Worm (Caenorhabditis elegans) whole organism, young adult: ENCODE results near the gene tor-2.

Experiments used
- B0336.3 ChIP-seq: fragments of 200-800 bp; sonication (Bioruptor generic); IDR thresholded peaks from 2 replicates; pipeline ENCODE4 v1.3.6; 2022; ENCODE audit warnings: missing genetic modification characterization, missing compliant biosample characterization
- F22D6.2 ChIP-seq: sonication (generic microtip); optimal IDR thresholded peaks from 2 replicates; lab custom pipeline; 2016; ENCODE audit warnings: mild to moderate bottlenecking, missing genetic modification characterization, missing compliant biosample characterization
- F57C9.4 ChIP-seq: sonication (generic microtip); optimal IDR thresholded peaks from 2 replicates; lab custom pipeline; 2017; ENCODE audit warnings: mild to moderate bottlenecking, missing genetic modification characterization, missing compliant biosample characterization
- T26A5.8 ChIP-seq: sonication (generic microtip); optimal IDR thresholded peaks from 2 replicates; lab custom pipeline; 2016; ENCODE audit warnings: missing genetic modification characterization, missing compliant biosample characterization
- aptf-2 ChIP-seq: fragments of 200-800 bp; sonication (Bioruptor generic); conservative IDR thresholded peaks from 2 replicates; pipeline ENCODE4 v1.3.6; 2022; ENCODE audit warnings: missing genetic modification reagents, missing genetic modification characterization, missing compliant biosample characterization
- dpl-1 ChIP-seq: fragments of 150-350 bp; optimal IDR thresholded peaks from 2 replicates; lab custom pipeline; 2014; ENCODE audit warnings: missing biosample characterization, missing genetic modification reagents, missing genetic modification characterization
- lin-35 ChIP-seq, 3 experiments: fragments of 150-350 bp in 2 of 3; sonication (generic microtip) in 1 of 3; optimal IDR thresholded peaks; 2 replicates each; lab custom pipeline; 2014 to 2018; ENCODE audit warnings: missing biosample characterization in 3 of 3, missing genetic modification characterization in 3 of 3, missing genetic modification reagents in 3 of 3
- madf-3 ChIP-seq: fragments of 200-800 bp; sonication (Bioruptor generic); IDR thresholded peaks from 2 replicates; pipeline ENCODE4 v1.3.6; 2022; ENCODE audit warnings: missing genetic modification reagents, missing genetic modification characterization, missing compliant biosample characterization
- madf-6 ChIP-seq: fragments of 200-800 bp; sonication (Bioruptor generic); IDR thresholded peaks from 2 replicates; pipeline ENCODE4 v1.3.6; 2022; ENCODE audit warnings: missing genetic modification reagents, missing genetic modification characterization, missing compliant biosample characterization
- nhr-90 ChIP-seq: sonication (generic microtip); optimal IDR thresholded peaks from 2 replicates; lab custom pipeline; 2016; ENCODE audit warnings: missing genotype, mild to moderate bottlenecking, missing genetic modification characterization, missing compliant biosample characterization
- sdz-38 ChIP-seq: sonication (generic microtip); optimal IDR thresholded peaks from 2 replicates; lab custom pipeline; 2016; ENCODE audit warnings: missing genotype, missing genetic modification characterization, missing compliant biosample characterization
- unc-130 ChIP-seq: sonication (generic microtip); optimal IDR thresholded peaks from 2 replicates; lab custom pipeline; 2016; ENCODE audit warnings: missing genetic modification reagents, missing genetic modification characterization, missing compliant biosample characterization
- unc-62 ChIP-seq: fragments of 150-350 bp; optimal IDR thresholded peaks from 2 replicates; lab custom pipeline; 2014; ENCODE audit warnings: missing biosample characterization, missing genetic modification reagents, missing genetic modification characterization

DNA sequence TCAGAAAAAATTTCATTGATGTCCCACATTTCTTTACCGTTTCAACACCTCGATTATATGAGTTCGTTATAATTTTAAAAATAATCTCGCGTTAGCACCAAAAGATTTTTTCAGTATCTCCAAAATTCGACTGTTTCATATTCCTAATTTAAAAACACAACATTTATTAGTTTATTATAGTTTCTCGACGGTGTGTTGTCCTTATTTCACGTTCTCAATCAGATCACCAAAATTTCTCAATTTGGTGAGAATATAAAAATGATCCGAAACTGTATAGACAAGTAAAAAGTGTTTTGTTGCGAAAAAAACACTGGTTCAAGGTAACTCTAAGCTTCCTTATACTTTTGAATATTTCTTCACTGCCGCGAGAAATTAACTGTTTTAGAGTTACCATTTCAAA is 24.8 kb upstream of the tor-2 start:
- TF ChIP-seq F22D6.2 (tag; lab: Kevin White, UChicago): no peak
- TF ChIP-seq lin-35 (GFP tag; optimal IDR thresholded peaks at IDR 0.05; lab: Kevin White, UChicago): no peak
- no peak for TF ChIP-seq dpl-1 (GFP tag; lab: Kevin White, UChicago)
- TF ChIP-seq B0336.3: no peak
- no peak for TF ChIP-seq nhr-90
- no peak for TF ChIP-seq sdz-38 (tag; lab: Kevin White, UChicago)
- no peak for TF ChIP-seq madf-6 (GFP tag; lab: Robert Waterston, UW)
- no peak for TF ChIP-seq unc-62 (GFP tag; lab: Kevin White, UChicago)
- TF ChIP-seq F57C9.4 (tag; lab: Kevin White, UChicago): no peak
- TF ChIP-seq aptf-2: no peak
- TF ChIP-seq unc-130 (GFP tag; lab: Kevin White, UChicago): no peak
- TF ChIP-seq T26A5.8 (tag; lab: Kevin White, UChicago): no peak
- no peak for TF ChIP-seq madf-3 (GFP tag; lab: Robert Waterston, UW)
